Fruit fly (Drosophila melanogaster): Measurements from ENCODE around the gene CAH1.

- TF ChIP-seq Hr96 (GFP tag; optimal IDR thresholded peaks at IDR 0.05) (no peak), cnc (optimal IDR thresholded peaks at IDR 0.05) (no peak), kay (GFP tag; ENCODE audit: borderline replicate concordance) (no peak), ovo (GFP tag; optimal IDR thresholded peaks at IDR 0.05) (peak; percentile 43), pad (GFP tag; optimal IDR thresholded peaks at IDR 0.05) (no peak), CG5204 (GFP tag; optimal IDR thresholded peaks at IDR 0.05) (no peak), tj (GFP tag; optimal IDR thresholded peaks at IDR 0.05) (no peak), CG33017 (tag; optimal IDR thresholded peaks at IDR 0.05) (peak; percentile 61)
Observed at dm6 chr2L:13807959-13808358, 4.5 kb downstream of the CAH1 start.

All from whole organism, adult.